Fruit fly (Drosophila melanogaster) whole organism, embryonic: ENCODE results near the gene CG13850.

ENCODE experiments used
- Atf3 ChIP-seq: fragments of 200-800 bp; sonication (Bioruptor generic); optimal IDR thresholded peaks from 3 replicates; lab custom pipeline; 2016; ENCODE audit warnings: missing biosample characterization, missing genetic modification characterization
- Atf6 ChIP-seq: fragments of 200-800 bp; sonication (Bioruptor generic); IDR thresholded peaks from 2 replicates; pipeline ENCODE4 v1.3.6; 2022; ENCODE audit warnings: missing biosample characterization, missing genetic modification characterization
- Bgb ChIP-seq: fragments of 200-800 bp; sonication (Bioruptor generic); IDR thresholded peaks from 2 replicates; pipeline ENCODE4 v1.3.6; 2022; ENCODE audit warnings: missing biosample characterization, missing genetic modification characterization; ENCODE audit not compliant: partially characterized antibody
- CG10543 ChIP-seq: fragments of 200-800 bp; sonication (Bioruptor generic); optimal IDR thresholded peaks from 3 replicates; lab custom pipeline; 2017; ENCODE audit warnings: missing biosample characterization, mild to moderate bottlenecking, missing genetic modification characterization, moderate library complexity
- CG10979 ChIP-seq: fragments of 200-800 bp; sonication (Bioruptor generic); optimal IDR thresholded peaks from 2 replicates; lab custom pipeline; 2018; ENCODE audit warnings: missing biosample characterization, mild to moderate bottlenecking, missing genetic modification characterization, moderate library complexity
- CG13287 ChIP-seq: fragments of 200-800 bp; sonication (Bioruptor generic); IDR thresholded peaks from 2 replicates; pipeline ENCODE4 v1.3.6; 2022; ENCODE audit warnings: missing biosample characterization, missing genetic modification characterization; ENCODE audit not compliant: partially characterized antibody
- CG13894 ChIP-seq: fragments of 200-800 bp; sonication (Bioruptor generic); optimal IDR thresholded peaks from 3 replicates; lab custom pipeline; 2018; ENCODE audit warnings: missing biosample characterization, mild to moderate bottlenecking, missing genetic modification characterization, moderate library complexity
- CG15479 ChIP-seq: fragments of 200-800 bp; sonication (Bioruptor generic); optimal IDR thresholded peaks from 3 replicates; lab custom pipeline; 2019; ENCODE audit warnings: missing biosample characterization, mild to moderate bottlenecking, missing genetic modification characterization, moderate library complexity
- CG17361 ChIP-seq: fragments of 200-800 bp; sonication (Bioruptor generic); IDR thresholded peaks from 3 replicates; pipeline ENCODE4 v1.3.6; 2022; ENCODE audit warnings: missing biosample characterization, missing genetic modification characterization
- CG34376 ChIP-seq: fragments of 200-800 bp; sonication (Bioruptor generic); optimal IDR thresholded peaks from 2 replicates; lab custom pipeline; 2018; ENCODE audit warnings: missing biosample characterization, mild to moderate bottlenecking, missing genetic modification characterization
- CG4282 ChIP-seq: fragments of 200-800 bp; sonication (Bioruptor generic); optimal IDR thresholded peaks from 2 replicates; lab custom pipeline; 2016; ENCODE audit warnings: missing biosample characterization, missing genetic modification characterization
- CG5245 ChIP-seq: fragments of 200-800 bp; sonication (Bioruptor generic); optimal IDR thresholded peaks from 3 replicates; lab custom pipeline; 2016; ENCODE audit warnings: missing biosample characterization, missing genetic modification characterization
- CG6791 ChIP-seq: fragments of 200-800 bp; sonication (Bioruptor generic); IDR thresholded peaks from 3 replicates; pipeline ENCODE4 v1.3.6; 2022; ENCODE audit warnings: missing biosample characterization, missing genetic modification characterization; ENCODE audit not compliant: partially characterized antibody
- CG7556 ChIP-seq: fragments of 200-800 bp; sonication (Bioruptor generic); optimal IDR thresholded peaks from 2 replicates; lab custom pipeline; 2017; ENCODE audit warnings: missing biosample characterization, mild to moderate bottlenecking, missing genetic modification characterization
- CG8281 ChIP-seq: fragments of 200-800 bp; sonication (Bioruptor generic); optimal IDR thresholded peaks from 2 replicates; lab custom pipeline; 2018; ENCODE audit warnings: missing biosample characterization, mild to moderate bottlenecking, missing genetic modification characterization, moderate library complexity
- CG9727 ChIP-seq: fragments of 200-800 bp; sonication (Bioruptor generic); optimal IDR thresholded peaks from 3 replicates; lab custom pipeline; 2017; ENCODE audit warnings: missing biosample characterization, mild to moderate bottlenecking, missing genetic modification characterization
- CoRest ChIP-seq: fragments of 200-800 bp; sonication (Bioruptor generic); optimal IDR thresholded peaks from 3 replicates; lab custom pipeline; 2018; ENCODE audit warnings: missing biosample characterization, mild to moderate bottlenecking, missing genetic modification characterization, moderate library complexity
- D ChIP-seq, 2 experiments: fragments of 200-800 bp in 1 of 2; fragments of >200 bp in 1 of 2; sonication (Bioruptor generic) in 1 of 2; optimal IDR thresholded peaks; 2 replicates in 1 of 2; 3 replicates in 1 of 2; lab custom pipeline; 2017; ENCODE audit warnings: mild to moderate bottlenecking in 1 of 2, missing biosample characterization in 1 of 2, missing genetic modification characterization in 1 of 2, missing genetic modification reagents in 1 of 2
- Deaf1 ChIP-seq: fragments of 200-800 bp; optimal IDR thresholded peaks from 3 replicates; lab custom pipeline; 2019; ENCODE audit warnings: missing biosample characterization, mild to moderate bottlenecking, missing genetic modification characterization, moderate library complexity
- Ets65A ChIP-seq: fragments of 200-800 bp; sonication (Bioruptor generic); peaks from one replicate; lab custom pipeline; 2016; ENCODE audit warnings: missing biosample characterization, missing genetic modification characterization
- GATAe ChIP-seq: fragments of 200-800 bp; sonication (Bioruptor generic); conservative IDR thresholded peaks from 2 replicates; pipeline ENCODE4 v1.3.6; 2022; ENCODE audit warnings: missing biosample characterization, missing genetic modification characterization
- Med ChIP-seq: fragments of 200-800 bp; sonication (Bioruptor generic); peaks from one replicate; lab custom pipeline; 2016; ENCODE audit warnings: missing biosample characterization, missing genetic modification characterization, mild to moderate bottlenecking, inconsistent platforms, moderate library complexity
- Nf-YB ChIP-seq: fragments of 200-800 bp; sonication (Bioruptor generic); optimal IDR thresholded peaks from 3 replicates; lab custom pipeline; 2019; ENCODE audit warnings: missing biosample characterization, mild to moderate bottlenecking, missing genetic modification characterization, moderate library complexity
- Nf-YC ChIP-seq: fragments of 200-800 bp; optimal IDR thresholded peaks from 3 replicates; lab custom pipeline; 2019; ENCODE audit warnings: missing biosample characterization, mild to moderate bottlenecking, missing genetic modification characterization, moderate library complexity
- Optix ChIP-seq: fragments of 200-800 bp; sonication (Bioruptor generic); IDR thresholded peaks from 3 replicates; pipeline ENCODE4 v1.3.6; 2022; ENCODE audit warnings: missing biosample characterization, missing genetic modification characterization
- Pdp1 ChIP-seq, 2 experiments: fragments of 200-800 bp; sonication (Bioruptor generic); optimal IDR thresholded peaks; 3 replicates each; lab custom pipeline; 2016; ENCODE audit warnings: missing biosample characterization in 2 of 2, missing genetic modification characterization in 2 of 2, mild to moderate bottlenecking in 1 of 2, moderate library complexity in 1 of 2
- YL-1 ChIP-seq: fragments of 200-800 bp; sonication (Bioruptor generic); optimal IDR thresholded peaks from 3 replicates; lab custom pipeline; 2017; ENCODE audit warnings: missing biosample characterization, mild to moderate bottlenecking, missing genetic modification characterization
- cg ChIP-seq: fragments of 200-800 bp; sonication (Bioruptor generic); optimal IDR thresholded peaks from 3 replicates; lab custom pipeline; 2019; ENCODE audit warnings: missing biosample characterization, mild to moderate bottlenecking, missing genetic modification characterization, moderate library complexity
- chinmo ChIP-seq: fragments of 200-800 bp; sonication (Bioruptor generic); IDR thresholded peaks from 4 replicates; pipeline ENCODE4 v1.3.6; 2022; ENCODE audit warnings: missing biosample characterization, missing genetic modification characterization; ENCODE audit not compliant: partially characterized antibody
- eve ChIP-seq, 2 experiments: fragments of >200 bp; optimal IDR thresholded peaks; 2 replicates each; lab custom pipeline; 2017; ENCODE audit warnings: missing biosample characterization in 2 of 2, missing genetic modification characterization in 2 of 2
- exex ChIP-seq: fragments of 200-800 bp; sonication (Bioruptor generic); optimal IDR thresholded peaks from 4 replicates; lab custom pipeline; 2018; ENCODE audit warnings: missing biosample characterization, mild to moderate bottlenecking, missing genetic modification characterization, moderate library complexity
- grn ChIP-seq: fragments of 200-800 bp; sonication (Bioruptor generic); optimal IDR thresholded peaks from 3 replicates; lab custom pipeline; 2017; ENCODE audit warnings: missing biosample characterization, missing genetic modification characterization
- ind ChIP-seq: fragments of 200-800 bp; sonication (Bioruptor generic); optimal IDR thresholded peaks from 3 replicates; lab custom pipeline; 2016; ENCODE audit warnings: missing biosample characterization, missing genetic modification characterization
- knrl ChIP-seq: fragments of 200-800 bp; sonication (Bioruptor generic); IDR thresholded peaks from 3 replicates; pipeline ENCODE4 v1.3.6; 2022; ENCODE audit warnings: missing biosample characterization, missing genetic modification characterization; ENCODE audit not compliant: partially characterized antibody
- lab ChIP-seq: fragments of 200-800 bp; sonication (Bioruptor generic); optimal IDR thresholded peaks from 3 replicates; lab custom pipeline; 2017; ENCODE audit warnings: missing biosample characterization, missing genetic modification characterization, mild to moderate bottlenecking, moderate library complexity, missing genetic modification reagents
- mirr ChIP-seq: fragments of 200-800 bp; sonication (Bioruptor generic); optimal IDR thresholded peaks from 3 replicates; lab custom pipeline; 2018; ENCODE audit warnings: missing biosample characterization, mild to moderate bottlenecking, missing genetic modification characterization
- mld ChIP-seq: fragments of 200-800 bp; sonication (Bioruptor generic); IDR thresholded peaks from 3 replicates; pipeline ENCODE4 v1.3.6; 2022; ENCODE audit warnings: missing biosample characterization, missing genetic modification characterization; ENCODE audit not compliant: partially characterized antibody
- peb ChIP-seq: fragments of 200-800 bp; sonication (Bioruptor generic); IDR thresholded peaks from 2 replicates; pipeline ENCODE4 v1.3.6; 2022; ENCODE audit warnings: missing biosample characterization, missing genetic modification characterization
- sd ChIP-seq: fragments of 200-800 bp; sonication (Bioruptor generic); optimal IDR thresholded peaks from 3 replicates; lab custom pipeline; 2018; ENCODE audit warnings: missing biosample characterization, mild to moderate bottlenecking, missing genetic modification characterization, moderate library complexity
- sens ChIP-seq: fragments of 200-800 bp; sonication (Bioruptor generic); peaks from one replicate; lab custom pipeline; 2016; ENCODE audit warnings: missing biosample characterization, missing genetic modification characterization
- sug ChIP-seq: fragments of 200-800 bp; optimal IDR thresholded peaks from 2 replicates; lab custom pipeline; 2019; ENCODE audit warnings: missing biosample characterization, mild to moderate bottlenecking, missing genetic modification characterization, moderate library complexity
- usp ChIP-seq: fragments of >200 bp; optimal IDR thresholded peaks from 2 replicates; lab custom pipeline; 2017; ENCODE audit warnings: missing biosample characterization, missing genetic modification characterization

Gene CG13850

dm6 chr3R:22455335-22455985 lies 44.7 kb upstream of the CG13850 start (continued):
- TF ChIP-seq CoRest (tag; lab: Kevin White, UChicago) (peak; percentile 14), eve (GFP tag; optimal IDR thresholded peaks at IDR 0.05; lab: Kevin White, UChicago) (no peak), CG10979 (tag; lab: Kevin White, UChicago) (peak; percentile 5), CG17361 (GFP tag; lab: Robert Waterston, UW) (peak; percentile 55; the same call in 2 of the 3 replicates), YL-1 (GFP tag; lab: Kevin White, UChicago) (no peak), CG7556 (peak; percentile 25), sens (GFP tag; lab: Kevin White, UChicago) (peak; percentile 66), CG9727 (GFP tag; lab: Kevin White, UChicago) (peak; percentile 15), Pdp1 (GFP tag; optimal IDR thresholded peaks at IDR 0.05; lab: Kevin White, UChicago) (peak in 1 of 2 experiments; percentile 3), CG4282 (GFP tag; lab: Kevin White, UChicago) (no peak), Optix (GFP tag; lab: Robert Waterston, UW) (no peak)

dm6 chr3R:22454397-22455334 lies 44.0 kb upstream of the CG13850 start:
- peak; percentile 96 for TF ChIP-seq Nf-YB (GFP tag; lab: Kevin White, UChicago)
- TF ChIP-seq grn (GFP tag; lab: Kevin White, UChicago), result peak; percentile 55
- TF ChIP-seq cg (GFP tag; lab: Kevin White, UChicago), result peak; percentile 48
- TF ChIP-seq Atf6 (GFP tag; lab: Robert Waterston, UW), result no peak
- TF ChIP-seq chinmo (GFP tag; lab: Robert Waterston, UW), result peak; percentile 75; the same call in 1 of the 4 replicates
- TF ChIP-seq sd, result peak; percentile 6
- no peak for TF ChIP-seq ind (GFP tag; lab: Kevin White, UChicago)
- no peak for TF ChIP-seq usp (GFP tag; lab: Kevin White, UChicago)
- peak; percentile 97 for TF ChIP-seq CG34376 (GFP tag; lab: Kevin White, UChicago)
- 0 out of 3 replicates have a peak, but pooled peaks have one; percentile 31 for TF ChIP-seq CG6791 (GFP tag; lab: Robert Waterston, UW)
- no peak for TF ChIP-seq CG5245 (GFP tag; lab: Kevin White, UChicago)
- TF ChIP-seq Atf3 (GFP tag; lab: Kevin White, UChicago), result no peak
- peak; percentile 41 for TF ChIP-seq Med (GFP tag; lab: Kevin White, UChicago)
- TF ChIP-seq knrl, result no peak
- TF ChIP-seq exex (tag; lab: Kevin White, UChicago), result peak; percentile 68
- peak; percentile 98 for TF ChIP-seq Nf-YC (tag; lab: Kevin White, UChicago)
- TF ChIP-seq lab, result peak; percentile 26
- TF ChIP-seq peb, result no peak
- no peak for TF ChIP-seq D (optimal IDR thresholded peaks at IDR 0.05; lab: Kevin White, UChicago)
- no peak for TF ChIP-seq D (GFP tag; optimal IDR thresholded peaks at IDR 0.05; lab: Kevin White, UChicago)
- peak; percentile 62 for TF ChIP-seq CG15479 (GFP tag; lab: Kevin White, UChicago)
- peak; percentile 53; the same call in 1 of the 2 replicates for TF ChIP-seq GATAe
- TF ChIP-seq Ets65A, result peak; percentile 9
- peak; percentile 42 for TF ChIP-seq mirr
- peak; percentile 64 for TF ChIP-seq sug (tag; lab: Kevin White, UChicago)
- no peak for TF ChIP-seq CoRest (tag; lab: Kevin White, UChicago)
- no peak for TF ChIP-seq CG8281
- TF ChIP-seq CG10543, result peak; percentile 29
- TF ChIP-seq CG13287 (GFP tag; lab: Robert Waterston, UW), result no peak
- 0 out of 2 replicates have a peak, but pooled peaks have one; percentile 8 for TF ChIP-seq Bgb (GFP tag; lab: Robert Waterston, UW)
- peak; percentile 18 for TF ChIP-seq CG13894 (tag; lab: Kevin White, UChicago)
- TF ChIP-seq Deaf1 (tag; lab: Kevin White, UChicago), result peak; percentile 84
- TF ChIP-seq mld, result no peak
